Fruit fly (Drosophila melanogaster) S2 (cell line): ENCODE data around the gene CG7133.

Experiments
- CG8478 ChIP-seq: fragments of >200 bp; optimal IDR thresholded peaks from 2 replicates; lab custom pipeline; 2018
- CTCF ChIP-seq, 2 experiments: fragments of >200 bp; optimal IDR thresholded peaks; 2 replicates each; lab custom pipeline; 2018

CG7133 gene

DNA sequence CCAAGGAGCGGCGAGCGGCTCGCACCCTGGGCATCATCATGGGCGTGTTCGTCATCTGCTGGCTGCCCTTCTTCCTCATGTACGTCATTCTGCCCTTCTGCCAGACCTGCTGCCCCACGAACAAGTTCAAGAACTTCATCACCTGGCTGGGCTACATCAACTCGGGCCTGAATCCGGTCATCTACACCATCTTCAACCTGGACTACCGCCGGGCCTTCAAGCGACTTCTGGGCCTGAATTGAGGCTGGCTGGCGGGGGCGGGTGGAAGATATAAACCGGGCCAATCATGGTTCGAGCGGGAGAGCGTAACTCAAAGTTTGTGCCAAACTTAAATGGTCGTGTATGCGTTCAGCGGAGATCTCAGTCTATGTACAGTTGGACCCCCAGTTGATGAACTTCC is 10.5 kb downstream of the CG7133 start:
- no peak for TF ChIP-seq CG8478 (lab: Kevin White, UChicago)
- TF ChIP-seq CTCF (optimal IDR thresholded peaks at IDR 0.05; lab: Kevin White, UChicago): no peak

DNA sequence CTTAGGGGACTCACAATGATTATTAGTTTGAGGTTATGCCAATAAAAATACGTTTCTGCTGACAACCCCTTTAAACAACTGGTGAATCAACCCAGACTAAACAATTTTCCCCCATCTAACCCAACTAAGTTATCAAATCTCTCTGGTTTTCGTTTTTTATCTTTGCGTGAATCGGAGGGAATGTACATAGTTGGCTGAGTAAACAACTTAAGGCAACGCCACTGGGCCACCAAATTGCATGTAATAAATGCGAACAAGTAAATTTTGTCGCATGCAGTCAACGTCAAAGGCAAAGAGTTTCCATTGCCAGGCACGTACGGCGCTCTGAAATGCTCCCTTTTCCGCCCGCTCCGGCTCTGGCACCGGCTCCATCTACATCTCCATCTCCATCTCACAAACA is 21.0 kb downstream of the CG7133 start:
- TF ChIP-seq CG8478 (lab: Kevin White, UChicago) (no peak), CTCF (optimal IDR thresholded peaks at IDR 0.05; lab: Kevin White, UChicago) (no peak)

DNA sequence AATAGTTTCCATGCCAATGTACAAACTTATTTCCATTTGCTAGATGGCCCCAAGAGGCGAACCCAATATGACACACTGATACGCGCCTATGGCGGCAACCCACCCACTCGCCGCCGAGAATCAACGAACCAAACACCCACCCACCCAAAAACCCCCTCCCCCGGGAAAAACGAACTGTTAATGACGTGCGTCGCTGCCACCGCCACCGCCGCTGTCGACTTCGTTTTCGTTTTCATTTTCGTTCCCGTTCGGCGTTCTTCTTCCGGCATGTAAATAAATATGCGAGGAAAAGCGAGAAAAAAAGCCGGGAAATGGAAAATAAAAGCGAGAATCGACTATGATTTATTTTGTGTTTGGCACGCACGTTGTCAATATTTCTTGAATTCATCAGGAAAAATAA is 23.2 kb downstream of the CG7133 start:
- TF ChIP-seq CG8478 (lab: Kevin White, UChicago) (no peak), CTCF (optimal IDR thresholded peaks at IDR 0.05; lab: Kevin White, UChicago) (no peak)

DNA sequence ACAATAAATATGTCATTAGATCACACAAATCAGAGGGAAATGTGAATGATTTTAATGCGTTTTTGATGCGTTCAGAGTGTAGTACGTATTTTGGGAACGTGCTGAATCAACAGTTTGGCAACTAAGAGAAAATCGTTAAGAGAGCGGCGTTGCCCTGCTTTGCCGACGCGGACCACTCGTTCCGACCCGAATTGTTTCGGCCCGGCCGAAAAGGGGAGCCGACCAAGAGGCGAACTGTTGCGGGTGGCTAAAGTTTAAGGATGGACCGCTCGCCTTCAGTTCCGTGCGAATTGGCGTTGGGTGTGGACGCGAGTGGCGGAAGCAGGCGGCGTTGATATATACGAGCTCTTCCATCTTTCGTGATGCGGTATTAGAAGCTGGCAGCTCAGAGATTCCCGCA is 39.6 kb downstream of the CG7133 start, which contains the start of gene Oct-TyrR:
Gene Oct-TyrR, plus strand, starts transcription at position 287 of the 400 bp plus-strand sequence.
- no peak for TF ChIP-seq CTCF (optimal IDR thresholded peaks at IDR 0.05; lab: Kevin White, UChicago)
- TF ChIP-seq CG8478 (lab: Kevin White, UChicago): no peak

DNA sequence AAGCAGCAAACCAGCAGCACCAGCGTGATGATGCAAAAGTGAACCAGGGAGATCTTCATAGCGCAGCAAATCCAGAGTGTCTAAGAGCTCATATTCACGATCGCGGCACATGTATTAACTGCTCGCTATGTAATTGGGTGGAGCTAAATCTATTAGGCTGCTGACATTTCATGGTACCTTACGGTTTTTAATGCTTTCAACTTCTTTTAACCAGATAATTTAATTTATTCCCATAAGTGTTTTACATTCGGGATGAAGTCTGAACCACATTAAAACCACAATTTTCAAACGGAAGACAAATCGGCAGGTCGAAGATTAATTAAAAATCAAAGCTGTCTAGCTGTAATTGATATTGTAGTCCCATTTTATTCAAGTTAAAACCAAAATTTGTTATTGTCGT is 44.7 kb downstream of the CG7133 start, which contains the start of gene CG43392:
Gene CG43392, minus strand, starts transcription at position 101 of the 400 bp plus-strand sequence.
- TF ChIP-seq CG8478 (lab: Kevin White, UChicago) (no peak), CTCF (optimal IDR thresholded peaks at IDR 0.05; lab: Kevin White, UChicago) (no peak)

DNA sequence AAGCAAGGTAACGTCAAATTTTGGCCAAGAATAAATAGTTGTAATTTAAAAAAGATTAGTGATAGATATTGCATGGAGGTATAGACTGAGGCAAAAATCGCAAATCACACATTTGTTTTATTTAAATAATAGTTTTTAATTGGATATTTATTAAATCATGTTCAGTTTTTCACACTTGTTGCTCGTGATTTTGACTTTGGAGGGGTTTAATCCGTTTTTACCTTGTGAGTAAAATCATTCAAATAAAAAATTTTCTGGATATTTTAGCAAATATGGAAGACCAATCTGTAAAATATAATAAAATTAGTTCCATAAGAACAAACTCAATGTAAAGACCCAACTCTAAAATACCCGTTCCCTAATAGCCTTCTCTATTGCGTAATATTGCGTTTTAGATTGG is 46.1 kb downstream of the CG7133 start, which contains the start of gene CG7140:
Gene CG7140, minus strand, starts transcription at position 101 of the 400 bp plus-strand sequence.
- no peak for TF ChIP-seq CTCF (optimal IDR thresholded peaks at IDR 0.05; lab: Kevin White, UChicago)
- TF ChIP-seq CG8478 (lab: Kevin White, UChicago): no peak
